Worm (Caenorhabditis elegans): Measurements from ENCODE around the gene dhs-15.

The dhs-15 gene

DNA sequence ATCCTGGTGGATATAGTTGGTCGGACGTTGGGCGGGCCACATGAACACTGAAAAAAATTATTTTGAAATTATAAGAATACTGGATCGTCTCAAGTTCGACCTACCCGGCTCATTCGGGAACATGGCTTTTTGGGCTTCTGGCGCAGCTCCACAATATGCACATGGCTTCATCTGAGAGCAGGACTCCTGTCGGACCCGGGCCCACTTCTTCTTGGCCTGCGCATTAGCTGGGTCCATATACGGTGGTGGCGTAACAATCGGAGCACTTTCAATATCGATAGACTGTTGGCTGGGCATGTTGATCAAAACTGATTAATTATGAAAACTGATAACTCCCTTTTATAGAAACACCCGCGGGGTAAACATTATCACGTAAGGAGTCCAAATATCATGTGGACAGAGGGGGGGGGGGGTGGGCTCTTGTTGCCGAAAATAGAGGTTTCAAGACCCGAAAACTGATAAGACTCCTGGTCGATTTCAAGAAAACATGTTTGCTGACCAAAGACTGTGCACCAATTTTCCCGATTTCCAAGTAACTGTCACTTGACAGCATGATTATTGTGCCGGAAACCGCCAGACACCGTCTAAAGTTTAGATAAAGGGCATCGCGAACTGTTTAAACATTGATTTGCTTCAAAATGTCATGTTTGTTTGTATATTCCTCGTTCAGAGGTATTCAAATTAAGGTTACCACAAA, 38.7 kb downstream of the dhs-15 start, which contains the start of gene dod-3:
dod-3 (minus strand) TSS at position 315 of the 697 bp plus-strand sequence.
- TF ChIP-seq unc-39 (tag; optimal IDR thresholded peaks at IDR 0.05), result no peak
- peak; percentile 95 for TF ChIP-seq elt-2 (tag; optimal IDR thresholded peaks at IDR 0.05)
- TF ChIP-seq nhr-25 (tag; optimal IDR thresholded peaks at IDR 0.05), result no peak
- TF ChIP-seq jun-1 (tag; optimal IDR thresholded peaks at IDR 0.05), result no peak
- peak; percentile 70 for TF ChIP-seq ama-1 (optimal IDR thresholded peaks at IDR 0.05)
- TF ChIP-seq pqm-1 (tag; optimal IDR thresholded peaks at IDR 0.05), result peak; percentile 67
- no peak for TF ChIP-seq fkh-2 (tag; optimal IDR thresholded peaks at IDR 0.05)

DNA sequence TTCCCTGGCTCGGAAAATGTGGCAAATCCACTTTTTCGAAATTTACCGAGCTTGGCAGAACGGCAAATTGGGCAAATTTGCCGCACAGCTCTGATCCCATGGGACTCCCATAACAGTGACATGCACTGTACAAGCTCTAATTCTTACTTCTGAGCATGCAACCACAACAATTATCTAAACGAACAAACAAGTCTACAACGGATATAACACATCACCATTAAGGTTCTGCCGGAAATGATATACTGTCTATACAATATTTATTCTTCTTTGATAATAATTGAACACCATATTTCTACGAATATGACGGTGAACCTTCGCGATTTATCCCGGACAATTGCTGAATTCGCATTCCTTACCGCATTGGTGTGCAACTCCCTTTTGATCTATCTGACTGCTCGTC, 41.4 kb downstream of the dhs-15 start, which contains the start of gene str-33:
str-33 (plus strand) TSS at position 301 of the 400 bp plus-strand sequence.
- TF ChIP-seq ama-1 (optimal IDR thresholded peaks at IDR 0.05), result no peak
- TF ChIP-seq aly-2 (tag; optimal IDR thresholded peaks at IDR 0.05), result no peak
- no peak for TF ChIP-seq unc-62 (GFP tag; optimal IDR thresholded peaks at IDR 0.05)
- no peak for TF ChIP-seq nhr-237 (tag; optimal IDR thresholded peaks at IDR 0.05)
- TF ChIP-seq ceh-9 (tag; optimal IDR thresholded peaks at IDR 0.05), result no peak
- no peak for TF ChIP-seq nhr-67 (tag; optimal IDR thresholded peaks at IDR 0.05)
- TF ChIP-seq tbx-2 (tag; optimal IDR thresholded peaks at IDR 0.05), result no peak
- TF ChIP-seq skn-1 (tag; optimal IDR thresholded peaks at IDR 0.05), result no peak
- TF ChIP-seq nhr-77 (tag; optimal IDR thresholded peaks at IDR 0.05), result no peak
- no peak for TF ChIP-seq nhr-11 (tag; optimal IDR thresholded peaks at IDR 0.05)
- TF ChIP-seq elt-1 (tag; optimal IDR thresholded peaks at IDR 0.05), result no peak
- TF ChIP-seq ceh-82 (tag; optimal IDR thresholded peaks at IDR 0.05), result no peak
- TF ChIP-seq nhr-76 (tag; optimal IDR thresholded peaks at IDR 0.05), result no peak
- TF ChIP-seq pqm-1 (tag; optimal IDR thresholded peaks at IDR 0.05), result no peak
- TF ChIP-seq lin-15B (tag; optimal IDR thresholded peaks at IDR 0.05), result no peak
- TF ChIP-seq unc-39 (tag; optimal IDR thresholded peaks at IDR 0.05), result no peak
- no peak for TF ChIP-seq mml-1 (tag; optimal IDR thresholded peaks at IDR 0.05)
- TF ChIP-seq mdl-1 (tag; optimal IDR thresholded peaks at IDR 0.05), result no peak
- no peak for TF ChIP-seq nhr-43 (tag; optimal IDR thresholded peaks at IDR 0.05; ENCODE audit: poor library complexity, severe bottlenecking)

DNA sequence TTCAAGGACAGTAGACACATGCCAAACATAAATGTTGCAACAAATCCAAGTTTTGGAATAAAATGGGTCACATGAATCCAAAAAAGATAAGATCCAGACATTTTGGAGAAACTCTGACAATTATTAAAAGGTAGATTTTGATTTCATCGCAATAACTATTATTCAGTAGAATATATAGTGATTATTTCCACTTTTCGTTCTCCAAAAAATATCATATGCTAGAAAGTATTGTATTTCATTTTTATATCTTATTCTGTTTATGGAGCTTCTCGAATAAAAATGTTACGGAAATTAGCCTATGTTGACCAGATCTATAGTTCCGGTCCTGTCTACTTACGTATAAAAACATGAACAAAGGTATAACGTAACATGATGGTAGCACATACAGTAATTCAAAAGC, 42.6 kb downstream of the dhs-15 start, which contains the start of gene str-13:
str-13 (minus strand) TSS at position 101 of the 400 bp plus-strand sequence.
- TF ChIP-seq nhr-43 (tag; optimal IDR thresholded peaks at IDR 0.05; ENCODE audit: poor library complexity, severe bottlenecking) (no peak), fos-1 (tag; optimal IDR thresholded peaks at IDR 0.05) (no peak), R02D3.7 (tag; optimal IDR thresholded peaks at IDR 0.05) (no peak), nhr-77 (tag; optimal IDR thresholded peaks at IDR 0.05) (no peak), skn-1 (tag; optimal IDR thresholded peaks at IDR 0.05) (no peak), lin-39 (tag; optimal IDR thresholded peaks at IDR 0.05) (no peak), ceh-9 (tag; optimal IDR thresholded peaks at IDR 0.05) (no peak), ama-1 (optimal IDR thresholded peaks at IDR 0.05) (no peak), ztf-11 (tag; optimal IDR thresholded peaks at IDR 0.05) (no peak), mml-1 (tag; optimal IDR thresholded peaks at IDR 0.05) (no peak), ceh-28 (tag; optimal IDR thresholded peaks at IDR 0.05) (no peak), snpc-4 (tag; optimal IDR thresholded peaks at IDR 0.05) (no peak), nhr-67 (tag; optimal IDR thresholded peaks at IDR 0.05) (no peak), nhr-25 (tag; optimal IDR thresholded peaks at IDR 0.05) (no peak)

DNA sequence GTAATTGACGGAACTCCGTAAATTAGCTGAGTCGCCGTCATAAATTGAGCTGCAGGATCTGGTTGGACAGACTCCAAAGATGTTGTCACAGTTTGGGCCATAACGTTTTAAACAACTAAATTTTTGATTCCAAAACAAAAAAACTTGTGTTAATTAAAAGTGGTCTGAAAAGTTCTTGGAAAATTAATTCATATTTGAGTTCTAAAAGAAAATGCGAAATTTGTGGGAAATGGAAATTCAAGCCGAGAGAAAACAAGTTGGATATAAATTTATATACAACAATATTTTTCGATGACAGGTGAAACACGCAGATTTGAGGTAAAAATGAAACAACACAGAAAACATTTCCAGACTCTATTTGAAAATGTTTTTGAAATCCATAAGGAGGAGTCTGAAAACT, 44.4 kb downstream of the dhs-15 start, which contains the start of gene srg-59:
srg-59 (minus strand) TSS at position 101 of the 400 bp plus-strand sequence.
- TF ChIP-seq ztf-4 (tag; optimal IDR thresholded peaks at IDR 0.05) (no peak), fos-1 (tag; optimal IDR thresholded peaks at IDR 0.05) (no peak), nhr-25 (tag; optimal IDR thresholded peaks at IDR 0.05) (no peak), elt-3 (tag; optimal IDR thresholded peaks at IDR 0.05) (no peak), nhr-11 (tag; optimal IDR thresholded peaks at IDR 0.05) (no peak), fkh-10 (GFP tag; optimal IDR thresholded peaks at IDR 0.05) (no peak), nhr-28 (tag; optimal IDR thresholded peaks at IDR 0.05) (no peak)

DNA sequence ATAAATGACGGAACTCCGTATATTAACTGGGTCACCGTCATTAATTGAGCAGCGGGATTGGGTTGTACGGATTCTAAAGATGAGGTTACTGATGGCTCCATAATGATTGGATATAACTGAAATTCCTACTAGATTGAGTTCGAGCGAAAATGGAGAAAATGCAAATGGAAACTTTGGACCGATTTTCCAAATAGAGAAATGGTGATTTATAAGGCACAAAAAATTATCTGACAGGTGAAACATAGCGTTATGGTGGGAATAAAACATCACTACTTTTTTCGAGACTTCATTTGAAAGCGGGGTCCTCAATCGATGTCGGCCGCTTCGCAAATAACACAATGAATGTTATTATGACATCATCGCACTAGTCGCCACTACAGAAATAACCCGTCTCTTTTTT, 47.1 kb downstream of the dhs-15 start, which contains the start of gene srg-60:
srg-60 (minus strand) TSS at position 101 of the 400 bp plus-strand sequence.
- TF ChIP-seq nhr-77 (tag; optimal IDR thresholded peaks at IDR 0.05) (no peak), tbx-2 (tag; optimal IDR thresholded peaks at IDR 0.05) (no peak), egl-27 (tag; optimal IDR thresholded peaks at IDR 0.05) (no peak), nhr-237 (tag; optimal IDR thresholded peaks at IDR 0.05) (no peak), elt-1 (tag; optimal IDR thresholded peaks at IDR 0.05) (no peak), fos-1 (tag; optimal IDR thresholded peaks at IDR 0.05) (no peak), hmg-11 (tag; optimal IDR thresholded peaks at IDR 0.05) (no peak), elt-3 (tag; optimal IDR thresholded peaks at IDR 0.05) (no peak), zag-1 (tag; optimal IDR thresholded peaks at IDR 0.05) (no peak), fkh-2 (tag; optimal IDR thresholded peaks at IDR 0.05) (no peak), pha-4 (tag; optimal IDR thresholded peaks at IDR 0.05) (no peak), nhr-76 (tag; optimal IDR thresholded peaks at IDR 0.05) (no peak), ceh-16 (tag; optimal IDR thresholded peaks at IDR 0.05) (no peak), lin-15B (tag; optimal IDR thresholded peaks at IDR 0.05) (no peak), nfya-1 (tag; optimal IDR thresholded peaks at IDR 0.05; ENCODE audit: insufficient read depth) (no peak), unc-39 (tag; optimal IDR thresholded peaks at IDR 0.05) (no peak)
